Fruit fly (Drosophila melanogaster): ENCODE measurements around the gene CG13639.

Gene CG13639

DNA sequence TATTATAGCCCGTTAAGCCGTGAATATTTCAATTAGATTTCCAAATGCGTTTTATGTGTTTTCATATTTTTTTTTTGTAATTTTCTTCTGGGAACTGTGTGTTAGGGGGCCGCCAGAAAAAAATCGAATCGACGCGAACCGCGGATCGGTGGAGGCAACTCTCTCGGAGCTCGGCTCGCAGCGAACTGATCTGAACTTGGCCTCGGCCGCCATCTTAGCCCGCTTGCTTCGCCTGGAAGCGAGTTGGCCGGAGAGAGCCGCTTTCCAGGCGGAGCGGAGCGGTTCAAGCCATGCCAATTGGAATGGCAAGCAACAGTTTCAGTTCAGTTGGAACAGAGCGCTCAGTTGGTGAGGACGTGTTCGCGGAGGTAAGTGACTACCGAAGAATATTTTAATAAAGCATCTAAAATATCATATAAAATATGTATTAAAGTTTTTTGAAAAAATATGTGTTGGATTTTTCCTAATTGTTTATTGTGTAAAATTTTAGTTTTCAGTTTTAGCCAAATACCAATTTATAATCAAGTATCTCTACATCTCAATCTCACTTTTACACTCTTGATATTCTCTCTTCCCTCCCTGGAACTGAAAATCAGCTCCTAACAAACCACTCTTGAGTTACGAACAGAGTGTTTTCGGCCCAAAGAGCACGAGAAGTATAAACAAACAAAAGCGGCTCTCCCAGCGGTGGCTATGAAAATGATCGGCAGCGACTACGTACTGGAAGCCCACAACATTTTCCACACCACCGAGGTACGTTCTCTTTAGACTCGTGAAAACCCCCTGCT lies 34.4 kb upstream of the CG13639 start, which contains the start of the genes CG31121 and CG11069 (continued):
- TF ChIP-seq vvl (GFP tag; IDR thresholded peaks at IDR 0.05) (0 out of 2 replicates have a peak, but pooled peaks have one; percentile 9), CG5180 (GFP tag; optimal IDR thresholded peaks at IDR 0.05) (peak; percentile 38), CG10979 (tag; optimal IDR thresholded peaks at IDR 0.05) (no peak), yki (optimal IDR thresholded peaks at IDR 0.05) (no peak), zen2 (GFP tag; IDR thresholded peaks at IDR 0.05; ENCODE audit: partially characterized antibody) (0 out of 3 replicates have a peak, but pooled peaks have one; percentile 7), HLHmδ (GFP tag; optimal IDR thresholded peaks at IDR 0.05) (no peak), MESR4 (GFP tag; optimal IDR thresholded peaks at IDR 0.05) (no peak), Opbp (GFP tag; IDR thresholded peaks at IDR 0.05; ENCODE audit: partially characterized antibody) (0 out of 3 replicates have a peak, but pooled peaks have one; percentile 42), ro (GFP tag; IDR thresholded peaks at IDR 0.05) (no peak), rib (GFP tag; IDR thresholded peaks at IDR 0.05) (0 out of 2 replicates have a peak, but pooled peaks have one; percentile 19), Ets97D (GFP tag; optimal IDR thresholded peaks at IDR 0.05) (no peak), CG30403 (GFP tag; optimal IDR thresholded peaks at IDR 0.05) (no peak), fd64A (GFP tag; optimal IDR thresholded peaks at IDR 0.05) (no peak), CG17912 (GFP tag; optimal IDR thresholded peaks at IDR 0.05) (no peak), gcm2 (GFP tag; optimal IDR thresholded peaks at IDR 0.05) (no peak), so (GFP tag; IDR thresholded peaks at IDR 0.05) (0 out of 3 replicates have a peak, but pooled peaks have one; percentile 20), zfh1 (GFP tag; IDR thresholded peaks at IDR 0.05) (0 out of 3 replicates have a peak, but pooled peaks have one; percentile 24), HmgZ (tag; optimal IDR thresholded peaks at IDR 0.05) (no peak), CG9817 (tag; optimal IDR thresholded peaks at IDR 0.05) (no peak), CG12391 (tag; optimal IDR thresholded peaks at IDR 0.05) (peak; percentile 30), CG4854 (GFP tag; optimal IDR thresholded peaks at IDR 0.05) (no peak), nau (GFP tag; optimal IDR thresholded peaks at IDR 0.05) (no peak), CG2712 (tag; optimal IDR thresholded peaks at IDR 0.05) (no peak), Mad (GFP tag; optimal IDR thresholded peaks at IDR 0.05) (no peak), kah (GFP tag; optimal IDR thresholded peaks at IDR 0.05) (peak; percentile 4), ci (GFP tag; IDR thresholded peaks at IDR 0.05) (peak; percentile 15; the same call in 1 of the 3 replicates), Sox100B (GFP tag; optimal IDR thresholded peaks at IDR 0.05) (no peak), CG7556 (GFP tag; optimal IDR thresholded peaks at IDR 0.05) (no peak), ems (GFP tag; optimal IDR thresholded peaks at IDR 0.05) (no peak), pros (GFP tag; optimal IDR thresholded peaks at IDR 0.05) (peak; percentile 24), CG3163 (GFP tag; optimal IDR thresholded peaks at IDR 0.05) (peak; percentile 84), Jarid2 (GFP tag; optimal IDR thresholded peaks at IDR 0.05) (peak; percentile 80), CG18476 (GFP tag; optimal IDR thresholded peaks at IDR 0.05) (no peak), CG10462 (GFP tag; optimal IDR thresholded peaks at IDR 0.05) (no peak), Dek (tag; optimal IDR thresholded peaks at IDR 0.05) (no peak), crol (GFP tag; IDR thresholded peaks at IDR 0.05) (no peak), CG3407 (GFP tag; optimal IDR thresholded peaks at IDR 0.05) (no peak), aop (GFP tag; IDR thresholded peaks at IDR 0.05) (0 out of 2 replicates have a peak, but pooled peaks have one; percentile 17), CG31224 (GFP tag; IDR thresholded peaks at IDR 0.05) (no peak), Adf1 (GFP tag; IDR thresholded peaks at IDR 0.05) (no peak), NfI (GFP tag; optimal IDR thresholded peaks at IDR 0.05) (no peak), CG10366 (GFP tag; IDR thresholded peaks at IDR 0.05) (no peak), zen (tag; optimal IDR thresholded peaks at IDR 0.05) (no peak), chif (GFP tag; optimal IDR thresholded peaks at IDR 0.05) (no peak), CG1602 (GFP tag; optimal IDR thresholded peaks at IDR 0.05) (no peak), en (GFP tag; optimal IDR thresholded peaks at IDR 0.05) (no peak), emc (GFP tag; optimal IDR thresholded peaks at IDR 0.05) (no peak), CG7839 (tag; optimal IDR thresholded peaks at IDR 0.05) (no peak), CG7745 (tag; optimal IDR thresholded peaks at IDR 0.05) (no peak)
